Fruit fly (Drosophila melanogaster): ENCODE data around the gene CG15170.

Gene CG15170

DNA sequence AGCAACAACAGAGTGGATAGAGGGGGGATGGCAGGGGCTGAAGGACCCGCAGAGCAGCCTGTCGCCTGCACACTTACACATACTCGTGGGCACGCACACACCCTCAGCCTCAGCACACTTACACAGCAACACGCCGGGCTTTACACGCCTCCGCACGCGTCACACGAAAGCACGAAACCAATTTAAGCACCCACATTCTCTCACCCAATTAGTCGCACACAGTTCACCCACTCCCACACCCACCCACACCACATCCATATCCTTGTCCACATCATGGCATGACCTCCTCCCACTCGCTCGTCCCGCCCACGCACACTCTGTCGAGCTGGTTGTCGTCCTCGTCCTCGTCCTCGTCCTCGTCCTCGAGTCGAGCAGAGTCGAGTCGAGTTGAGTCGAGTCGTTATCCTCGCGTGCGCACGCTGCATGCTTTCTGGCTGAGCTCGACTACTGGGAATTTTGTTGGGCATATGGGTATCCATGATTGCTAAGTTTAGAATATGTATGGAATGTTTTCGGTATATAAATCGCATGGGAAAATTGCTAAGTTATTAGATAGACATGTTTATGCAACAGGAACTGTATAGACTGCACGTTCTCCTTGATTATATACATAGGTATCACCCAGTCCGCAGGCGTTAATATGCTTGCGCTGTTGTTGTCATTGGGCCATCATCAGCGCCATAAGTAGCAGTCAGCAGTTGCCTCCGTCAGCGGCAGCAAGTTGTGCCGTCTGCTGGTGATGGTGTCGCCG, 22.0 kb upstream of the CG15170 start (continued):
- peak; percentile 67 for TF ChIP-seq spab (GFP tag; optimal IDR thresholded peaks at IDR 0.05)
- TF ChIP-seq net (GFP tag; optimal IDR thresholded peaks at IDR 0.05), result peak; percentile 67
- TF ChIP-seq fd85E (GFP tag; optimal IDR thresholded peaks at IDR 0.05), result no peak
- TF ChIP-seq Hr38 (GFP tag; optimal IDR thresholded peaks at IDR 0.05), result no peak
- peak; percentile 75 for TF ChIP-seq cyc (GFP tag; optimal IDR thresholded peaks at IDR 0.05)
- peak; percentile 85 for TF ChIP-seq svp (GFP tag)
- TF ChIP-seq CG8632 (GFP tag; optimal IDR thresholded peaks at IDR 0.05), result peak; percentile 53
- peak; percentile 88 for TF ChIP-seq Eip78C (GFP tag)
- peak; percentile 75 for TF ChIP-seq CG6792 (GFP tag; optimal IDR thresholded peaks at IDR 0.05)
- peak; percentile 70 for TF ChIP-seq dsx (GFP tag; optimal IDR thresholded peaks at IDR 0.05; ENCODE audit: poor library complexity, severe bottlenecking)
- peak; percentile 63 for TF ChIP-seq Smox (GFP tag; optimal IDR thresholded peaks at IDR 0.05)
- peak; percentile 63 for TF ChIP-seq CG7368 (GFP tag; optimal IDR thresholded peaks at IDR 0.05)
- peak; percentile 15 for TF ChIP-seq fkh (GFP tag; optimal IDR thresholded peaks at IDR 0.05)
- TF ChIP-seq CG6276 (GFP tag; optimal IDR thresholded peaks at IDR 0.05), result peak; percentile 57
- TF ChIP-seq CG11902 (GFP tag; optimal IDR thresholded peaks at IDR 0.05), result peak; percentile 66
- TF ChIP-seq CG3919 (GFP tag; optimal IDR thresholded peaks at IDR 0.05), result peak; percentile 73
- peak; percentile 63 for TF ChIP-seq CG15336 (GFP tag; IDR thresholded peaks at IDR 0.05)
- TF ChIP-seq CG9139 (GFP tag; optimal IDR thresholded peaks at IDR 0.05), result peak; percentile 30
- peak; percentile 44 for TF ChIP-seq CG11762 (GFP tag; optimal IDR thresholded peaks at IDR 0.05; ENCODE audit: insufficient read depth)
- no peak for TF ChIP-seq CG6854 (GFP tag; optimal IDR thresholded peaks at IDR 0.05)
- TF ChIP-seq salr (GFP tag; optimal IDR thresholded peaks at IDR 0.05), result peak; percentile 51 to 62
- peak; percentile 71; the same call in 1 of the 2 replicates for TF ChIP-seq CG11294 (GFP tag; IDR thresholded peaks at IDR 0.05)
- peak; percentile 5 for TF ChIP-seq CG16779 (tag; optimal IDR thresholded peaks at IDR 0.05)
- peak; percentile 73 for TF ChIP-seq Eip75B (GFP tag; optimal IDR thresholded peaks at IDR 0.05)
- peak; percentile 71 for TF ChIP-seq achi (GFP tag; optimal IDR thresholded peaks at IDR 0.05)
- peak; percentile 79 for TF ChIP-seq CG31627 (GFP tag; optimal IDR thresholded peaks at IDR 0.05)
- peak; percentile 78 for TF ChIP-seq Ets96B (tag; optimal IDR thresholded peaks at IDR 0.05)
- peak; percentile 76 for TF ChIP-seq CG32006 (GFP tag; optimal IDR thresholded peaks at IDR 0.05)
- peak; percentile 76 for TF ChIP-seq CG3032 (tag; optimal IDR thresholded peaks at IDR 0.05)
- TF ChIP-seq CG6808 (GFP tag; optimal IDR thresholded peaks at IDR 0.05), result peak; percentile 56
- no peak for TF ChIP-seq Blimp-1 (GFP tag; optimal IDR thresholded peaks at IDR 0.05)
- TF ChIP-seq Sox15 (GFP tag; optimal IDR thresholded peaks at IDR 0.05), result peak; percentile 62
- peak; percentile 74 for TF ChIP-seq Gug (GFP tag; IDR thresholded peaks at IDR 0.05)
- TF ChIP-seq fd59A (GFP tag; optimal IDR thresholded peaks at IDR 0.05), result peak; percentile 60
- peak; percentile 74 for TF ChIP-seq Met (GFP tag; optimal IDR thresholded peaks at IDR 0.05)
- peak; percentile 80 for TF ChIP-seq lz (GFP tag; optimal IDR thresholded peaks at IDR 0.05)
- TF ChIP-seq Sox102F (GFP tag; optimal IDR thresholded peaks at IDR 0.05), result peak; percentile 71
- TF ChIP-seq OdsH (GFP tag; optimal IDR thresholded peaks at IDR 0.05), result peak; percentile 74

DNA sequence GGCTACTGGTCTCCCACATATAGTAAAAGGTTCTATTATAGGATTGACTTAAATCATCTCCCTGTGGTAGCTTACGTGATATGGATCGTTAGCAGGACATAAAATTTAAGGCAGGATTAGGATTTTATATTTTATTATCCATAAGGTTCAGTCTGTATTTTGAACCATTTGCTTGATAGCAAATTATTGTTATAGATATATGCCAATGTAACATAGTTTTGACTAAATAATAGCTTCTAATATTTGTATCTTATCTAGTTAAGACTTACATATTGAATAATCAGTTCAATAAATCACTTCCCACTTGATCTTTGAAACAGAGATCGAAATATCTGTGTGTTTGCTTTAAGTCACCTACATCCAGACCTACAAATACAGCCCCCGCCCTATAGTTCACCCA, 20.5 kb upstream of the CG15170 start, which contains the start of gene robl37BC:
Gene robl37BC, plus strand, starts transcription at position 301 of the 400 bp plus-strand sequence.
- TF ChIP-seq CG6808 (GFP tag; optimal IDR thresholded peaks at IDR 0.05) (no peak), CG11762 (GFP tag; optimal IDR thresholded peaks at IDR 0.05; ENCODE audit: insufficient read depth) (no peak), CG6854 (GFP tag; optimal IDR thresholded peaks at IDR 0.05) (no peak), svp (GFP tag) (no peak), Eip93F (GFP tag; optimal IDR thresholded peaks at IDR 0.05) (no peak), Gug (GFP tag; IDR thresholded peaks at IDR 0.05) (no peak), CG6276 (GFP tag; optimal IDR thresholded peaks at IDR 0.05) (no peak), dsx (GFP tag; optimal IDR thresholded peaks at IDR 0.05; ENCODE audit: poor library complexity, severe bottlenecking) (no peak), CG8119 (GFP tag; IDR thresholded peaks at IDR 0.05) (no peak), Ets96B (tag; optimal IDR thresholded peaks at IDR 0.05) (no peak), CG3919 (GFP tag; optimal IDR thresholded peaks at IDR 0.05) (no peak), Blimp-1 (GFP tag; optimal IDR thresholded peaks at IDR 0.05) (no peak), achi (GFP tag; optimal IDR thresholded peaks at IDR 0.05) (no peak), CG6163 (GFP tag; IDR thresholded peaks at IDR 0.05) (no peak), Sox15 (GFP tag; optimal IDR thresholded peaks at IDR 0.05) (no peak), CG8632 (GFP tag; optimal IDR thresholded peaks at IDR 0.05) (no peak), ss (GFP tag; optimal IDR thresholded peaks at IDR 0.05) (no peak), CG11902 (GFP tag; optimal IDR thresholded peaks at IDR 0.05) (no peak)

All from whole organism, prepupa.